Fruit fly (Drosophila melanogaster) whole organism, pupa: ENCODE measurements around the gene Nle.

Experiments
- CG10348 ChIP-seq: fragments of 200-800 bp; sonication (Bioruptor generic); IDR thresholded peaks from 2 replicates; pipeline ENCODE4 v1.3.6; 2022; ENCODE audit warnings: missing biosample characterization, missing genetic modification characterization
- CG12605 ChIP-seq: fragments of 200-800 bp; sonication (Bioruptor generic); IDR thresholded peaks from 2 replicates; pipeline ENCODE4 v1.3.6; 2022; ENCODE audit warnings: missing biosample characterization, missing genetic modification characterization
- CG13204 ChIP-seq: fragments of 200-800 bp; sonication (Bioruptor generic); optimal IDR thresholded peaks from 2 replicates; lab custom pipeline; 2018; ENCODE audit warnings: missing biosample characterization, mild to moderate bottlenecking, missing genetic modification characterization, moderate library complexity
- CG14655 ChIP-seq: fragments of 200-800 bp; sonication (Bioruptor generic); optimal IDR thresholded peaks from 3 replicates; lab custom pipeline; 2017; ENCODE audit warnings: mild to moderate bottlenecking, missing biosample characterization, missing genetic modification reagents, missing genetic modification characterization
- CG15710 ChIP-seq: fragments of 200-800 bp; sonication (Bioruptor generic); optimal IDR thresholded peaks from 2 replicates; lab custom pipeline; 2018; ENCODE audit warnings: missing biosample characterization, mild to moderate bottlenecking, missing genetic modification characterization, moderate library complexity
- CG17806 ChIP-seq: fragments of 200-800 bp; sonication (Bioruptor generic); optimal IDR thresholded peaks from 2 replicates; lab custom pipeline; 2018; ENCODE audit warnings: missing biosample characterization, mild to moderate bottlenecking, missing genetic modification characterization, moderate library complexity
- CG32121 ChIP-seq: fragments of 200-800 bp; sonication (Bioruptor generic); IDR thresholded peaks from 2 replicates; pipeline ENCODE4 v1.3.6; 2022; ENCODE audit warnings: missing biosample characterization, missing genetic modification characterization
- CG34367 ChIP-seq: fragments of 200-800 bp; sonication (Bioruptor generic); optimal IDR thresholded peaks from 2 replicates; lab custom pipeline; 2018; ENCODE audit warnings: missing biosample characterization, mild to moderate bottlenecking, missing genetic modification characterization
- CG4496 ChIP-seq: fragments of 200-800 bp; sonication (Bioruptor generic); IDR thresholded peaks from 3 replicates; pipeline ENCODE4 v1.3.6; 2022; ENCODE audit warnings: missing biosample characterization, missing genetic modification characterization
- CG8159 ChIP-seq: fragments of 200-800 bp; sonication (Bioruptor generic); optimal IDR thresholded peaks from 3 replicates; lab custom pipeline; 2018; ENCODE audit warnings: missing biosample characterization, mild to moderate bottlenecking, missing genetic modification characterization, moderate library complexity
- CG8301 ChIP-seq: fragments of 200-800 bp; sonication (Bioruptor generic); optimal IDR thresholded peaks from 2 replicates; lab custom pipeline; 2018; ENCODE audit warnings: missing biosample characterization, mild to moderate bottlenecking, missing genetic modification characterization
- CG9948 ChIP-seq: fragments of 200-800 bp; sonication (Bioruptor generic); optimal IDR thresholded peaks from 2 replicates; lab custom pipeline; 2018; ENCODE audit warnings: missing biosample characterization, mild to moderate bottlenecking, missing genetic modification characterization, moderate library complexity
- D1 ChIP-seq: fragments of 200-800 bp; sonication (Bioruptor generic); optimal IDR thresholded peaks from 2 replicates; lab custom pipeline; 2018; ENCODE audit warnings: missing biosample characterization, mild to moderate bottlenecking, missing genetic modification characterization, moderate library complexity
- EcR ChIP-seq: fragments of 200-800 bp; sonication (Bioruptor generic); optimal IDR thresholded peaks from 3 replicates; lab custom pipeline; 2019; ENCODE audit warnings: missing biosample characterization, missing genetic modification characterization, mild to moderate bottlenecking, moderate library complexity, missing genetic modification reagents
- Ets98B ChIP-seq: fragments of 200-800 bp; sonication (Bioruptor generic); IDR thresholded peaks from 2 replicates; pipeline ENCODE4 v1.3.6; 2022; ENCODE audit warnings: missing biosample characterization, missing genetic modification characterization
- Pif1A ChIP-seq: fragments of 200-800 bp; sonication (Bioruptor generic); optimal IDR thresholded peaks from 3 replicates; lab custom pipeline; 2016; ENCODE audit warnings: missing biosample characterization, missing genetic modification characterization
- Pif1B ChIP-seq: fragments of 200-800 bp; sonication (Bioruptor generic); optimal IDR thresholded peaks from 3 replicates; lab custom pipeline; 2016; ENCODE audit warnings: missing biosample characterization, missing genetic modification characterization
- Snoo ChIP-seq: fragments of 200-800 bp; sonication (Bioruptor generic); optimal IDR thresholded peaks from 3 replicates; lab custom pipeline; 2017; ENCODE audit warnings: missing biosample characterization, mild to moderate bottlenecking, missing genetic modification characterization, inconsistent platforms
- fd96Ca ChIP-seq: fragments of 200-800 bp; sonication (Bioruptor generic); IDR thresholded peaks from 3 replicates; pipeline ENCODE4 v1.3.6; 2022; ENCODE audit warnings: missing biosample characterization, missing genetic modification characterization
- gl ChIP-seq: fragments of 200-800 bp; sonication (Bioruptor generic); optimal IDR thresholded peaks from 2 replicates; lab custom pipeline; 2018; ENCODE audit warnings: missing biosample characterization, mild to moderate bottlenecking, missing genetic modification characterization
- rn ChIP-seq: fragments of 200-800 bp; sonication (Bioruptor generic); IDR thresholded peaks from 2 replicates; pipeline ENCODE4 v1.3.6; 2022; ENCODE audit warnings: missing biosample characterization, missing genetic modification characterization

The Nle gene

dm6 chr2L:594048-594447 is 26.1 kb upstream of the Nle start:
- no peak for TF ChIP-seq CG4496 (GFP tag; lab: Robert Waterston, UW)
- no peak for TF ChIP-seq EcR
- no peak for TF ChIP-seq CG9948 (tag; lab: Kevin White, UChicago)
- 0 out of 2 replicates have a peak, but pooled peaks have one; percentile 6 for TF ChIP-seq rn (GFP tag; lab: Robert Waterston, UW)
- TF ChIP-seq, all 21 proteins: peak for 1

- TF ChIP-seq CG8159 (tag; lab: Kevin White, UChicago) = no peak
- no peak for TF ChIP-seq fd96Ca (GFP tag; lab: Robert Waterston, UW)
- TF ChIP-seq CG34367 = no peak
- no peak for TF ChIP-seq CG4496 (GFP tag; lab: Robert Waterston, UW)
Observed at dm6 chr2L:591511-591910, 23.6 kb upstream of the Nle start.

- TF ChIP-seq fd96Ca (GFP tag; lab: Robert Waterston, UW) (no peak), CG17806 (tag; lab: Kevin White, UChicago) (no peak), CG10348 (GFP tag; lab: Robert Waterston, UW) (no peak), CG14655 (GFP tag; lab: Kevin White, UChicago) (no peak), CG9948 (tag; lab: Kevin White, UChicago) (no peak), D1 (no peak), CG13204 (GFP tag; lab: Kevin White, UChicago) (no peak), rn (GFP tag; lab: Robert Waterston, UW) (no peak), CG15710 (no peak), Ets98B (GFP tag; lab: Robert Waterston, UW) (no peak), Snoo (tag; lab: Kevin White, UChicago) (no peak), gl (tag; lab: Kevin White, UChicago) (no peak), EcR (no peak), CG4496 (GFP tag; lab: Robert Waterston, UW) (no peak), CG32121 (no peak)
Observed at dm6 chr2L:585268-585667, 17.3 kb upstream of the Nle start.

- TF ChIP-seq CG12605 (no peak), CG9948 (tag; lab: Kevin White, UChicago) (no peak), CG32121 (no peak), Snoo (tag; lab: Kevin White, UChicago) (no peak), CG34367 (no peak), CG8159 (tag; lab: Kevin White, UChicago) (no peak), Pif1A (no peak), fd96Ca (GFP tag; lab: Robert Waterston, UW) (no peak), CG8301 (tag; lab: Kevin White, UChicago) (no peak)
Observed at dm6 chr2L:577186-577585, 9.3 kb upstream of the Nle start, which contains the start of gene Pph13. Pph13 (plus strand) TSS chr2L:577486.

DNA sequence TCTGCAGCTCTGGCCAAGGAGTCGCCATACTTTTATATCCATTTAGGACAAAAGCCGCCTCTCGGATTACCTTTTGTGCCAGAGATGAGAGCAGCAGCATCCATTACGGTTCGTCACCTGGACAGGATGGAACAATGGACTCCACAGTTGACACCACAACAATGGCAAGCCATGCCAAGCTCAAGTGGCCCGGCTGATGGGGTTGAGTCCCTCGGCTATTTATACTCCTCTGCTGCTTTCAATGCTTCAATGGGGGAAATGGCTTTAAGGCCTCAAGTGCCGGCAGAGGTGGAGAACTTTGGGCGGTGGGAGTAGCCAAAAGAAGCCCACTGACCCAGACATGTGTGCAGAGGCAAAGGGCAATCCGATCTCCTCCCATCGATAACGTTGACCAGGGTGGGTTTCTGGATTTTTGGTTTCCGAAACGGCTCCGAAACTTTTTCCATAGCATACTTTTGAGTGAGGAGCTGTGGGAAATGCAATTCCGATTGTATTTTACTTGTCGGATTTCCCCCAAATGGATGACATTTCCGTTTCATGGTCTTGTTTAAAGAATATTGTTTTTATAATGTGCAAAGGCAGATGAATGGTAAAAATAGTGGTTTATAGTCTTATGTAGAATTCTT is 8.8 kb upstream of the Nle start, which contains the start of gene Ptth:
Gene Ptth (minus strand): TSS at position 338 of the 626 bp plus-strand sequence.
- no peak for TF ChIP-seq Pif1B (GFP tag; lab: Kevin White, UChicago)
- no peak for TF ChIP-seq CG15710
- no peak for TF ChIP-seq CG17806 (tag; lab: Kevin White, UChicago)
- TF ChIP-seq CG4496 (GFP tag; lab: Robert Waterston, UW) = 0 out of 3 replicates have a peak, but pooled peaks have one; percentile 16
- TF ChIP-seq CG34367 = no peak
- no peak for TF ChIP-seq CG14655 (GFP tag; lab: Kevin White, UChicago)
- TF ChIP-seq EcR = no peak
- TF ChIP-seq CG32121 = no peak
- no peak for TF ChIP-seq D1
- TF ChIP-seq, all 21 proteins: peak for 1

DNA sequence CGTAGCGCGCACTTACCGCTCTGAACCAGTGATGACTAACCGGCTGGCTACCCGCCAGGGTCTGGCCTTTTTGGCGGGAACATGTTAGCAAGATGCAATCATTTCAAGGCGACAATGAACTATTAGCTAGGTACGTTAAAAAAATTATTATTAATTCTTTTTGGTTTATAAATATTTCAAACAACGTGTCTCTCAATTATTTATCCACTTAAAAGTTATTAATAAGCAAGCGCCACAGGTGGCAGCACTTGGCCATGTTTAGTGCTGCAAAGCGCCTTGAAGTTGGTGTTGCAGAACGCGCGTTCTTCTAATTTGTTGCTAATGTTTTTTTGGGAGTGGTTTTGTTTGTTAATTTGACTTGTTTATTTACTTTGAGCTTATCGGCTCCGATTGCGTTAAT is 6.3 kb upstream of the Nle start, which contains the start of the genes Ipk2 and cold:
Gene Ipk2 (minus strand): TSS at position 39 of the 400 bp plus-strand sequence.
Gene cold (plus strand): TSS at position 66 of the 400 bp plus-strand sequence.
- TF ChIP-seq CG13204 (GFP tag; lab: Kevin White, UChicago) (no peak), CG17806 (tag; lab: Kevin White, UChicago) (peak; percentile 51), CG32121 (peak; percentile 65), CG10348 (GFP tag; lab: Robert Waterston, UW) (no peak), Snoo (tag; lab: Kevin White, UChicago) (peak; percentile 79), Ets98B (GFP tag; lab: Robert Waterston, UW) (peak; percentile 54), fd96Ca (GFP tag; lab: Robert Waterston, UW) (peak; percentile 72), CG9948 (tag; lab: Kevin White, UChicago) (peak; percentile 57), Pif1A (no peak), EcR (no peak), CG8159 (tag; lab: Kevin White, UChicago) (peak; percentile 73), CG14655 (GFP tag; lab: Kevin White, UChicago) (no peak), Pif1B (GFP tag; lab: Kevin White, UChicago) (no peak), CG34367 (peak; percentile 39), D1 (no peak), CG4496 (GFP tag; lab: Robert Waterston, UW) (peak; percentile 76; the same call in 2 of the 3 replicates), gl (tag; lab: Kevin White, UChicago) (peak; percentile 8), rn (GFP tag; lab: Robert Waterston, UW) (peak; percentile 37), CG15710 (peak; percentile 74), CG12605 (peak; percentile 66), CG8301 (tag; lab: Kevin White, UChicago) (no peak)
